Fruit fly (Drosophila melanogaster) S2 (cell line): Measurements from ENCODE around the gene CG1113.

Experiments
- CG8478 ChIP-seq: fragments of >200 bp; optimal IDR thresholded peaks from 2 replicates; lab custom pipeline; 2018
- CTCF ChIP-seq, 2 experiments: fragments of >200 bp; optimal IDR thresholded peaks; 2 replicates each; lab custom pipeline; 2018

- TF ChIP-seq CG8478 (lab: Kevin White, UChicago) (no peak), CTCF (optimal IDR thresholded peaks at IDR 0.05; lab: Kevin White, UChicago) (no peak)
These were observed 29.8 kb upstream of the CG1113 start, which contains the start of gene CG2604 for dm6 chr3R:5223135-5223534.
